Worm (Caenorhabditis elegans) whole organism, mixed stage, embryonic: ENCODE results near the gene B0218.7.

Source experiments
- blmp-1 ChIP-seq: fragments of 150-350 bp; optimal IDR thresholded peaks from 2 replicates; lab custom pipeline; 2014; ENCODE audit warnings: missing biosample characterization, missing genetic modification characterization
- ceh-39 ChIP-seq: fragments of 150-350 bp; optimal IDR thresholded peaks from 2 replicates; lab custom pipeline; 2014; ENCODE audit warnings: missing biosample characterization, missing genetic modification characterization
- ces-1 ChIP-seq: fragments of 150-350 bp; optimal IDR thresholded peaks from 2 replicates; lab custom pipeline; 2014; ENCODE audit warnings: missing biosample characterization, missing genetic modification reagents, missing genetic modification characterization
- lsy-2 ChIP-seq: fragments of 150-350 bp; optimal IDR thresholded peaks from 2 replicates; lab custom pipeline; 2014; ENCODE audit warnings: missing biosample characterization, missing genetic modification characterization
- nhr-12 ChIP-seq: fragments of 150-350 bp; optimal IDR thresholded peaks from 2 replicates; lab custom pipeline; 2014; ENCODE audit warnings: missing biosample characterization, missing genetic modification characterization
- snpc-4 ChIP-seq: fragments of 150-350 bp; optimal IDR thresholded peaks from 2 replicates; lab custom pipeline; 2014; ENCODE audit warnings: missing biosample characterization, missing genetic modification characterization
- unc-39 ChIP-seq: fragments of 150-350 bp; optimal IDR thresholded peaks from 2 replicates; lab custom pipeline; 2014; ENCODE audit warnings: missing biosample characterization, missing genetic modification characterization
- unc-62 ChIP-seq: fragments of 150-350 bp; optimal IDR thresholded peaks from 2 replicates; lab custom pipeline; 2014; ENCODE audit warnings: missing biosample characterization, missing genetic modification reagents, missing genetic modification characterization
- ztf-11 ChIP-seq: fragments of 150-350 bp; optimal IDR thresholded peaks from 2 replicates; lab custom pipeline; 2014; ENCODE audit warnings: missing biosample characterization, missing genetic modification characterization

DNA sequence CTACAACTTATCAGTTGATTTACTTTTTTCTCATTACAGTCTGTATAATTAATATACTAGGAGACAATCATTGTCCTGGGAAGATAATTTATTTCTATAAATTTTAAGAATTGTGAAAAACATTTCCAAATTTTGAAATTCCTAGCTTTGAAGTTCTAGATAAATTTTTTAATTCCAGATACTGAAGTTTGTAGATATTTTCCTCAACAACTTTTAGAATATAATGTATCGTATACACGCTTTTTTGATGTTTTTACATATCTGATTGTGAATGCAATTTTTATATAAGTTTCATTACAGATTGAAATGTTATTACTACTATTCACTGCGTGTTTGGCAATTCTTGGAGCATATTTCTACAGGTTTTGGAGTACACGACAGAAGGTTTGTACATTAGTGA lies 13.7 kb downstream of the B0218.7 start, which contains the start of gene faah-2:
- TF ChIP-seq ztf-11 (tag; lab: Kevin White, UChicago) (no peak), ceh-39 (tag; lab: Kevin White, UChicago) (no peak), blmp-1 (tag; lab: Kevin White, UChicago) (no peak), snpc-4 (tag; lab: Kevin White, UChicago) (no peak), nhr-12 (tag; lab: Kevin White, UChicago) (no peak), unc-39 (tag; lab: Kevin White, UChicago) (no peak), unc-62 (GFP tag; lab: Kevin White, UChicago) (no peak), lsy-2 (tag; lab: Kevin White, UChicago) (no peak), ces-1 (GFP tag; lab: Kevin White, UChicago) (no peak)
